Fruit fly (Drosophila melanogaster) whole organism, pupa: ENCODE measurements around the gene chas.
A peak's percentile ranks its signal among the peaks of the same experiment; 100 is the strongest.

Source experiments
- CG10348 ChIP-seq: fragments of 200-800 bp; sonication (Bioruptor generic); IDR thresholded peaks from 2 replicates; pipeline ENCODE4 v1.3.6; 2022; ENCODE audit warnings: missing biosample characterization, missing genetic modification characterization
- CG12605 ChIP-seq: fragments of 200-800 bp; sonication (Bioruptor generic); IDR thresholded peaks from 2 replicates; pipeline ENCODE4 v1.3.6; 2022; ENCODE audit warnings: missing biosample characterization, missing genetic modification characterization
- CG13204 ChIP-seq: fragments of 200-800 bp; sonication (Bioruptor generic); optimal IDR thresholded peaks from 2 replicates; lab custom pipeline; 2018; ENCODE audit warnings: missing biosample characterization, mild to moderate bottlenecking, missing genetic modification characterization, moderate library complexity
- CG14655 ChIP-seq: fragments of 200-800 bp; sonication (Bioruptor generic); optimal IDR thresholded peaks from 3 replicates; lab custom pipeline; 2017; ENCODE audit warnings: mild to moderate bottlenecking, missing biosample characterization, missing genetic modification reagents, missing genetic modification characterization
- CG15710 ChIP-seq: fragments of 200-800 bp; sonication (Bioruptor generic); optimal IDR thresholded peaks from 2 replicates; lab custom pipeline; 2018; ENCODE audit warnings: missing biosample characterization, mild to moderate bottlenecking, missing genetic modification characterization, moderate library complexity
- CG17806 ChIP-seq: fragments of 200-800 bp; sonication (Bioruptor generic); optimal IDR thresholded peaks from 2 replicates; lab custom pipeline; 2018; ENCODE audit warnings: missing biosample characterization, mild to moderate bottlenecking, missing genetic modification characterization, moderate library complexity
- CG32121 ChIP-seq: fragments of 200-800 bp; sonication (Bioruptor generic); IDR thresholded peaks from 2 replicates; pipeline ENCODE4 v1.3.6; 2022; ENCODE audit warnings: missing biosample characterization, missing genetic modification characterization
- CG34367 ChIP-seq: fragments of 200-800 bp; sonication (Bioruptor generic); optimal IDR thresholded peaks from 2 replicates; lab custom pipeline; 2018; ENCODE audit warnings: missing biosample characterization, mild to moderate bottlenecking, missing genetic modification characterization
- CG4496 ChIP-seq: fragments of 200-800 bp; sonication (Bioruptor generic); IDR thresholded peaks from 3 replicates; pipeline ENCODE4 v1.3.6; 2022; ENCODE audit warnings: missing biosample characterization, missing genetic modification characterization
- CG8159 ChIP-seq: fragments of 200-800 bp; sonication (Bioruptor generic); optimal IDR thresholded peaks from 3 replicates; lab custom pipeline; 2018; ENCODE audit warnings: missing biosample characterization, mild to moderate bottlenecking, missing genetic modification characterization, moderate library complexity
- CG8301 ChIP-seq: fragments of 200-800 bp; sonication (Bioruptor generic); optimal IDR thresholded peaks from 2 replicates; lab custom pipeline; 2018; ENCODE audit warnings: missing biosample characterization, mild to moderate bottlenecking, missing genetic modification characterization
- CG9948 ChIP-seq: fragments of 200-800 bp; sonication (Bioruptor generic); optimal IDR thresholded peaks from 2 replicates; lab custom pipeline; 2018; ENCODE audit warnings: missing biosample characterization, mild to moderate bottlenecking, missing genetic modification characterization, moderate library complexity
- D1 ChIP-seq: fragments of 200-800 bp; sonication (Bioruptor generic); optimal IDR thresholded peaks from 2 replicates; lab custom pipeline; 2018; ENCODE audit warnings: missing biosample characterization, mild to moderate bottlenecking, missing genetic modification characterization, moderate library complexity
- EcR ChIP-seq: fragments of 200-800 bp; sonication (Bioruptor generic); optimal IDR thresholded peaks from 3 replicates; lab custom pipeline; 2019; ENCODE audit warnings: missing biosample characterization, missing genetic modification characterization, mild to moderate bottlenecking, moderate library complexity, missing genetic modification reagents
- Ets98B ChIP-seq: fragments of 200-800 bp; sonication (Bioruptor generic); IDR thresholded peaks from 2 replicates; pipeline ENCODE4 v1.3.6; 2022; ENCODE audit warnings: missing biosample characterization, missing genetic modification characterization
- Pif1A ChIP-seq: fragments of 200-800 bp; sonication (Bioruptor generic); optimal IDR thresholded peaks from 3 replicates; lab custom pipeline; 2016; ENCODE audit warnings: missing biosample characterization, missing genetic modification characterization
- Pif1B ChIP-seq: fragments of 200-800 bp; sonication (Bioruptor generic); optimal IDR thresholded peaks from 3 replicates; lab custom pipeline; 2016; ENCODE audit warnings: missing biosample characterization, missing genetic modification characterization
- Snoo ChIP-seq: fragments of 200-800 bp; sonication (Bioruptor generic); optimal IDR thresholded peaks from 3 replicates; lab custom pipeline; 2017; ENCODE audit warnings: missing biosample characterization, mild to moderate bottlenecking, missing genetic modification characterization, inconsistent platforms
- fd96Ca ChIP-seq: fragments of 200-800 bp; sonication (Bioruptor generic); IDR thresholded peaks from 3 replicates; pipeline ENCODE4 v1.3.6; 2022; ENCODE audit warnings: missing biosample characterization, missing genetic modification characterization
- gl ChIP-seq: fragments of 200-800 bp; sonication (Bioruptor generic); optimal IDR thresholded peaks from 2 replicates; lab custom pipeline; 2018; ENCODE audit warnings: missing biosample characterization, mild to moderate bottlenecking, missing genetic modification characterization
- rn ChIP-seq: fragments of 200-800 bp; sonication (Bioruptor generic); IDR thresholded peaks from 2 replicates; pipeline ENCODE4 v1.3.6; 2022; ENCODE audit warnings: missing biosample characterization, missing genetic modification characterization

The chas gene

dm6 chrX:17741019-17741863, 42.7 kb upstream of the chas start:
- no peak for TF ChIP-seq CG34367 (tag; lab: Kevin White, UChicago)
- TF ChIP-seq CG13204 = no peak
- TF ChIP-seq EcR (GFP tag; lab: Kevin White, UChicago) = no peak
- TF ChIP-seq CG4496 (GFP tag; lab: Robert Waterston, UW) = no peak
- TF ChIP-seq Pif1B (GFP tag; lab: Kevin White, UChicago) = no peak
- TF ChIP-seq, all 21 proteins: peak for 0

dm6 chrX:17739974-17740373, 41.4 kb upstream of the chas start:
- no peak for TF ChIP-seq CG14655 (GFP tag; lab: Kevin White, UChicago)

dm6 chrX:17738989-17739388, 40.5 kb upstream of the chas start:
- TF ChIP-seq CG14655 (GFP tag; lab: Kevin White, UChicago) (peak; percentile 25), CG12605 (GFP tag; lab: Robert Waterston, UW) (0 out of 2 replicates have a peak, but pooled peaks have one; percentile 14), CG10348 (GFP tag; lab: Robert Waterston, UW) (no peak), CG9948 (tag; lab: Kevin White, UChicago) (no peak), CG32121 (GFP tag; lab: Robert Waterston, UW) (0 out of 2 replicates have a peak, but pooled peaks have one; percentile 17), CG4496 (GFP tag; lab: Robert Waterston, UW) (0 out of 3 replicates have a peak, but pooled peaks have one; percentile 35)
- TF ChIP-seq, all 21 proteins: peak for 4

dm6 chrX:17738474-17738838, 39.9 kb upstream of the chas start:
- TF ChIP-seq CG34367 (tag; lab: Kevin White, UChicago) (no peak), Pif1A (peak; percentile 1), CG4496 (GFP tag; lab: Robert Waterston, UW) (peak; percentile 17; the same call in 1 of the 3 replicates)

dm6 chrX:17737812-17738473, 39.4 kb upstream of the chas start:
- TF ChIP-seq CG8159 (peak; percentile 7), Ets98B (peak; percentile 32; the same call in 1 of the 2 replicates), CG32121 (GFP tag; lab: Robert Waterston, UW) (no peak), fd96Ca (GFP tag; lab: Robert Waterston, UW) (0 out of 3 replicates have a peak, but pooled peaks have one; percentile 31), CG17806 (tag; lab: Kevin White, UChicago) (peak; percentile 45), Pif1A (no peak), CG12605 (GFP tag; lab: Robert Waterston, UW) (peak; percentile 60), CG9948 (tag; lab: Kevin White, UChicago) (peak; percentile 45), CG10348 (GFP tag; lab: Robert Waterston, UW) (no peak), CG8301 (tag; lab: Kevin White, UChicago) (peak; percentile 28), CG13204 (no peak), gl (tag; lab: Kevin White, UChicago) (no peak), Pif1B (GFP tag; lab: Kevin White, UChicago) (no peak), D1 (tag; lab: Kevin White, UChicago) (no peak), rn (no peak), Snoo (tag; lab: Kevin White, UChicago) (no peak), CG4496 (GFP tag; lab: Robert Waterston, UW) (0 out of 3 replicates have a peak, but pooled peaks have one; percentile 53), EcR (GFP tag; lab: Kevin White, UChicago) (no peak), CG14655 (GFP tag; lab: Kevin White, UChicago) (peak; percentile 61), CG15710 (tag; lab: Kevin White, UChicago) (peak; percentile 49), CG34367 (tag; lab: Kevin White, UChicago) (peak; percentile 25)

- TF ChIP-seq D1 (tag; lab: Kevin White, UChicago) = no peak
- no peak for TF ChIP-seq CG4496 (GFP tag; lab: Robert Waterston, UW)
- no peak for TF ChIP-seq CG8159
- peak; percentile 5 for TF ChIP-seq EcR (GFP tag; lab: Kevin White, UChicago)
- no peak for TF ChIP-seq CG34367 (tag; lab: Kevin White, UChicago)
- no peak for TF ChIP-seq CG13204
- TF ChIP-seq Ets98B = no peak
- TF ChIP-seq, all 21 proteins: peak for 1
These were observed 38.6 kb upstream of the chas start for dm6 chrX:17737024-17737685.
